Fruit fly (Drosophila melanogaster) whole organism, prepupa: ENCODE results near the gene Polr1F.

ENCODE experiments used
- CG11294 ChIP-seq: fragments of 200-800 bp; sonication (Bioruptor generic); IDR thresholded peaks from 2 replicates; pipeline ENCODE4 v1.3.6; 2022; ENCODE audit warnings: missing biosample characterization, missing genetic modification characterization
- CG11902 ChIP-seq: fragments of 200-800 bp; sonication (Bioruptor generic); optimal IDR thresholded peaks from 3 replicates; lab custom pipeline; 2016; ENCODE audit warnings: missing biosample characterization, missing genetic modification characterization
- CG15336 ChIP-seq: fragments of 200-800 bp; sonication (Bioruptor generic); IDR thresholded peaks from 2 replicates; pipeline ENCODE4 v1.3.6; 2022; ENCODE audit warnings: missing biosample characterization, missing genetic modification characterization
- CG1621 ChIP-seq: fragments of 200-800 bp; sonication (Bioruptor generic); optimal IDR thresholded peaks from 3 replicates; lab custom pipeline; 2018; ENCODE audit warnings: missing biosample characterization, mild to moderate bottlenecking, missing genetic modification characterization
- CG16779 ChIP-seq: fragments of 200-800 bp; sonication (Bioruptor generic); optimal IDR thresholded peaks from 3 replicates; lab custom pipeline; 2017; ENCODE audit warnings: missing biosample characterization, mild to moderate bottlenecking, missing genetic modification characterization
- CG34406 ChIP-seq: fragments of 200-800 bp; sonication (Bioruptor generic); optimal IDR thresholded peaks from 3 replicates; lab custom pipeline; 2016; ENCODE audit warnings: missing biosample characterization, missing genetic modification characterization
- CG3919 ChIP-seq: fragments of 200-800 bp; sonication (Bioruptor generic); optimal IDR thresholded peaks from 3 replicates; lab custom pipeline; 2016; ENCODE audit warnings: missing biosample characterization, missing genetic modification characterization
- CG4318 ChIP-seq: fragments of 200-800 bp; sonication (Bioruptor generic); optimal IDR thresholded peaks from 3 replicates; lab custom pipeline; 2017; ENCODE audit warnings: missing biosample characterization, mild to moderate bottlenecking, missing genetic modification characterization
- CG6792 ChIP-seq: fragments of 200-800 bp; sonication (Bioruptor generic); optimal IDR thresholded peaks from 3 replicates; lab custom pipeline; 2016; ENCODE audit warnings: missing biosample characterization, missing genetic modification characterization
- CG6854 ChIP-seq: fragments of 200-800 bp; sonication (Bioruptor generic); optimal IDR thresholded peaks from 2 replicates; lab custom pipeline; 2017; ENCODE audit warnings: missing biosample characterization, mild to moderate bottlenecking, missing genetic modification characterization
- CG7368 ChIP-seq: fragments of 200-800 bp; sonication (Bioruptor generic); optimal IDR thresholded peaks from 3 replicates; lab custom pipeline; 2016; ENCODE audit warnings: missing biosample characterization, missing genetic modification characterization
- CG8119 ChIP-seq: fragments of 200-800 bp; sonication (Bioruptor generic); IDR thresholded peaks from 3 replicates; pipeline ENCODE4 v1.3.6; 2022; ENCODE audit warnings: missing biosample characterization, missing genetic modification characterization
- Eip78C ChIP-seq: fragments of 200-800 bp; sonication (Bioruptor generic); peaks from one replicate; lab custom pipeline; 2016; ENCODE audit warnings: missing biosample characterization, missing genetic modification characterization
- Hr4 ChIP-seq: fragments of 200-800 bp; sonication (Bioruptor generic); optimal IDR thresholded peaks from 3 replicates; lab custom pipeline; 2016; ENCODE audit warnings: missing biosample characterization, missing genetic modification characterization
- Lpt ChIP-seq: fragments of 200-800 bp; sonication (Bioruptor generic); optimal IDR thresholded peaks from 3 replicates; lab custom pipeline; 2016; ENCODE audit warnings: missing biosample characterization, missing genetic modification characterization
- Smox ChIP-seq: fragments of 200-800 bp; sonication (Bioruptor generic); optimal IDR thresholded peaks from 3 replicates; lab custom pipeline; 2016; ENCODE audit warnings: missing biosample characterization, missing genetic modification characterization
- Sox102F ChIP-seq: fragments of 200-800 bp; sonication (Bioruptor generic); optimal IDR thresholded peaks from 2 replicates; lab custom pipeline; 2016; ENCODE audit warnings: missing biosample characterization, mild to moderate bottlenecking, missing genetic modification characterization
- Sox14 ChIP-seq: fragments of 200-800 bp; sonication (Bioruptor generic); optimal IDR thresholded peaks from 3 replicates; lab custom pipeline; 2016; ENCODE audit warnings: missing biosample characterization, missing genetic modification characterization
- acj6 ChIP-seq: fragments of 200-800 bp; sonication (Bioruptor generic); optimal IDR thresholded peaks from 3 replicates; lab custom pipeline; 2016; ENCODE audit warnings: missing biosample characterization, missing genetic modification characterization
- cyc ChIP-seq: fragments of 200-800 bp; sonication (Bioruptor generic); optimal IDR thresholded peaks from 3 replicates; lab custom pipeline; 2016; ENCODE audit warnings: missing biosample characterization, missing genetic modification characterization
- eg ChIP-seq: fragments of 200-800 bp; sonication (Bioruptor generic); IDR thresholded peaks from 3 replicates; pipeline ENCODE4 v1.3.6; 2022; ENCODE audit warnings: missing biosample characterization, missing genetic modification characterization
- fd59A ChIP-seq: fragments of 200-800 bp; sonication (Bioruptor generic); optimal IDR thresholded peaks from 2 replicates; lab custom pipeline; 2017; ENCODE audit warnings: missing biosample characterization, mild to moderate bottlenecking, missing genetic modification characterization, missing genetic modification reagents
- fd85E ChIP-seq: fragments of 200-800 bp; sonication (Bioruptor generic); optimal IDR thresholded peaks from 3 replicates; lab custom pipeline; 2016; ENCODE audit warnings: missing biosample characterization, missing genetic modification characterization
- net ChIP-seq: fragments of 200-800 bp; sonication (Bioruptor generic); optimal IDR thresholded peaks from 3 replicates; lab custom pipeline; 2016; ENCODE audit warnings: missing biosample characterization, missing genetic modification characterization
- spab ChIP-seq: fragments of 200-800 bp; sonication (Bioruptor generic); optimal IDR thresholded peaks from 2 replicates; lab custom pipeline; 2017; ENCODE audit warnings: missing biosample characterization, mild to moderate bottlenecking, missing genetic modification characterization, missing genetic modification reagents
- ss ChIP-seq, 2 experiments: fragments of 200-800 bp; sonication (Bioruptor generic); optimal IDR thresholded peaks; 2 replicates in 1 of 2; 3 replicates in 1 of 2; lab custom pipeline; 2017 to 2018; ENCODE audit warnings: mild to moderate bottlenecking in 2 of 2, missing biosample characterization in 2 of 2, missing genetic modification characterization in 2 of 2, moderate library complexity in 1 of 2
- svp ChIP-seq: fragments of 200-800 bp; sonication (Bioruptor generic); peaks from one replicate; lab custom pipeline; 2016; ENCODE audit warnings: missing biosample characterization, missing genetic modification characterization
- topi ChIP-seq: fragments of 200-800 bp; sonication (Bioruptor generic); optimal IDR thresholded peaks from 3 replicates; lab custom pipeline; 2016; ENCODE audit warnings: missing biosample characterization, missing genetic modification characterization
- vri ChIP-seq: fragments of 200-800 bp; sonication (Bioruptor generic); optimal IDR thresholded peaks from 3 replicates; lab custom pipeline; 2016; ENCODE audit warnings: missing biosample characterization, mild to moderate bottlenecking, missing genetic modification characterization

Polr1F gene

dm6 chr2L:6921360-6922090, 13.9 kb upstream of the Polr1F start (continued):
- TF ChIP-seq Sox14 (GFP tag; lab: Kevin White, UChicago) (peak; percentile 34), acj6 (GFP tag; lab: Kevin White, UChicago) (no peak), Hr4 (GFP tag; lab: Kevin White, UChicago) (no peak), fd85E (GFP tag; lab: Kevin White, UChicago) (no peak), CG11902 (GFP tag; lab: Kevin White, UChicago) (no peak), CG1621 (tag; lab: Kevin White, UChicago) (no peak), CG6792 (no peak), CG8119 (GFP tag; lab: Robert Waterston, UW) (no peak), vri (GFP tag; lab: Kevin White, UChicago) (no peak), fd59A (GFP tag; lab: Kevin White, UChicago) (no peak), CG4318 (GFP tag; lab: Kevin White, UChicago) (no peak), eg (GFP tag; lab: Robert Waterston, UW) (no peak), spab (GFP tag; lab: Kevin White, UChicago) (no peak), Lpt (GFP tag; lab: Kevin White, UChicago) (no peak)

- TF ChIP-seq CG34406 (GFP tag; lab: Kevin White, UChicago) (peak; percentile 14), CG11902 (GFP tag; lab: Kevin White, UChicago) (no peak), Smox (GFP tag; lab: Kevin White, UChicago) (no peak), spab (GFP tag; lab: Kevin White, UChicago) (no peak), ss (GFP tag; optimal IDR thresholded peaks at IDR 0.05; lab: Kevin White, UChicago) (no peak), CG16779 (peak; percentile 22), Eip78C (GFP tag; lab: Kevin White, UChicago) (peak; percentile 31), net (GFP tag; lab: Kevin White, UChicago) (no peak), cyc (no peak), vri (GFP tag; lab: Kevin White, UChicago) (no peak), CG15336 (GFP tag; lab: Robert Waterston, UW) (no peak), CG4318 (GFP tag; lab: Kevin White, UChicago) (no peak), CG6854 (peak; percentile 5)
Observed at dm6 chr2L:6920661-6921359, 13.2 kb upstream of the Polr1F start, which contains the start of gene Hrb27C. Gene Hrb27C (plus strand): TSS chr2L:6920704.

- peak; percentile 28 for TF ChIP-seq CG1621 (tag; lab: Kevin White, UChicago)
- no peak for TF ChIP-seq Sox102F
- no peak for TF ChIP-seq CG8119 (GFP tag; lab: Robert Waterston, UW)
- TF ChIP-seq CG3919 (GFP tag; lab: Kevin White, UChicago): no peak
- peak; percentile 63 for TF ChIP-seq svp
- no peak for TF ChIP-seq CG11294 (GFP tag; lab: Robert Waterston, UW)
- TF ChIP-seq CG7368 (GFP tag; lab: Kevin White, UChicago): no peak
- TF ChIP-seq Eip78C (GFP tag; lab: Kevin White, UChicago): peak; percentile 31
- no peak for TF ChIP-seq CG6854
- TF ChIP-seq, all 60 proteins: peak for 3
Observed at dm6 chr2L:6919850-6920660, 12.4 kb upstream of the Polr1F start, which contains the start of gene x16. Gene x16 (minus strand): TSS chr2L:6920210.

- TF ChIP-seq CG1621 (tag; lab: Kevin White, UChicago): peak; percentile 67
- TF ChIP-seq topi (GFP tag; lab: Kevin White, UChicago): no peak
Observed at dm6 chr2L:6919203-6919849, 11.7 kb upstream of the Polr1F start.
